Worm (Caenorhabditis elegans) whole organism, L4/young adult: ENCODE measurements around the gene dnj-3.

Experiments used
- W03F9.2 ChIP-seq: fragments of 150-350 bp; optimal IDR thresholded peaks from 2 replicates; lab custom pipeline; 2014; ENCODE audit warnings: missing biosample characterization, missing genetic modification characterization
- dao-5 ChIP-seq: sonication (generic microtip); optimal IDR thresholded peaks from 2 replicates; lab custom pipeline; 2016; ENCODE audit warnings: missing genotype, missing genetic modification characterization, moderate library complexity, missing compliant biosample characterization
- him-1 ChIP-seq: sonication (generic microtip); optimal IDR thresholded peaks from 2 replicates; lab custom pipeline; 2016; ENCODE audit warnings: missing genotype, missing genetic modification reagents, missing genetic modification characterization, missing compliant biosample characterization

- TF ChIP-seq dao-5 (tag; lab: Kevin White, UChicago), result no peak
- no peak for TF ChIP-seq him-1 (tag; lab: Kevin White, UChicago)
- TF ChIP-seq W03F9.2 (tag; lab: Kevin White, UChicago), result no peak
Measured at ce11 chrV:15055873-15056272, 12.6 kb upstream of the dnj-3 start, which contains the start of gene C25D7.16.
